Worm (Caenorhabditis elegans) whole organism, L2 larva: ENCODE results near the gene sdz-7.

ENCODE experiments used
- ceh-82 ChIP-seq: fragments of 150-350 bp; optimal IDR thresholded peaks from 2 replicates; lab custom pipeline; 2014; ENCODE audit warnings: missing biosample characterization, missing genetic modification characterization
- egl-27 ChIP-seq: sonication (generic microtip); optimal IDR thresholded peaks from 3 replicates; lab custom pipeline; 2017; ENCODE audit warnings: missing biosample characterization, missing genetic modification reagents, missing genetic modification characterization
- fos-1 ChIP-seq: fragments of 150-350 bp; optimal IDR thresholded peaks from 2 replicates; lab custom pipeline; 2014; ENCODE audit warnings: missing biosample characterization, missing genetic modification characterization
- lsy-2 ChIP-seq, 2 experiments: fragments of 150-350 bp in 1 of 2; sonication (generic microtip) in 1 of 2; optimal IDR thresholded peaks; 2 replicates each; lab custom pipeline; 2014 to 2017; ENCODE audit warnings: missing biosample characterization in 2 of 2, missing genetic modification characterization in 2 of 2
- nhr-12 ChIP-seq: fragments of 150-350 bp; optimal IDR thresholded peaks from 2 replicates; lab custom pipeline; 2014; ENCODE audit warnings: missing biosample characterization, missing genetic modification characterization
- nhr-25 ChIP-seq: fragments of 150-350 bp; sonication (generic microtip); optimal IDR thresholded peaks from 3 replicates; lab custom pipeline; 2014; ENCODE audit warnings: missing biosample characterization, missing genetic modification characterization

- TF ChIP-seq fos-1 (tag; lab: Kevin White, UChicago): no peak
- no peak for TF ChIP-seq ceh-82 (tag; lab: Kevin White, UChicago)
- no peak for TF ChIP-seq lsy-2 (tag; optimal IDR thresholded peaks at IDR 0.05; lab: Kevin White, UChicago)
- TF ChIP-seq nhr-25: no peak
- TF ChIP-seq nhr-12 (tag; lab: Kevin White, UChicago): no peak
- no peak for TF ChIP-seq egl-27 (tag; lab: Kevin White, UChicago)
Observed at ce11 chrII:3832383-3832782, 45.4 kb downstream of the sdz-7 start, which contains the start of gene F54D10.9.
